Fruit fly (Drosophila melanogaster) whole organism, embryonic: Measurements from ENCODE around the gene Or94a.

Experiments
- CG1602 ChIP-seq: fragments of 200-800 bp; sonication (Bioruptor generic); optimal IDR thresholded peaks from 3 replicates; lab custom pipeline; 2016; ENCODE audit warnings: missing biosample characterization, missing genetic modification characterization
- CG2129 ChIP-seq: fragments of 200-800 bp; sonication (Bioruptor generic); IDR thresholded peaks from 2 replicates; pipeline ENCODE4 v1.3.6; 2022; ENCODE audit warnings: missing biosample characterization, missing genetic modification characterization; ENCODE audit not compliant: partially characterized antibody
- Ets97D ChIP-seq: fragments of 200-800 bp; sonication (Bioruptor generic); optimal IDR thresholded peaks from 3 replicates; lab custom pipeline; 2016; ENCODE audit warnings: missing biosample characterization, missing genetic modification characterization
- Hmr ChIP-seq: fragments of 200-800 bp; sonication (Bioruptor generic); optimal IDR thresholded peaks from 3 replicates; lab custom pipeline; 2017; ENCODE audit warnings: mild to moderate bottlenecking, missing biosample characterization, missing genetic modification reagents, missing genetic modification characterization
- NFAT ChIP-seq: fragments of 200-800 bp; sonication (Bioruptor generic); IDR thresholded peaks from 2 replicates; pipeline ENCODE4 v1.3.6; 2022; ENCODE audit warnings: missing biosample characterization, missing genetic modification characterization
- Six4 ChIP-seq: fragments of 200-800 bp; sonication (Bioruptor generic); optimal IDR thresholded peaks from 2 replicates; lab custom pipeline; 2016; ENCODE audit warnings: missing biosample characterization, missing genetic modification characterization
- hb ChIP-seq: fragments of 200-800 bp; sonication (Bioruptor generic); IDR thresholded peaks from 3 replicates; pipeline ENCODE4 v1.3.6; 2022; ENCODE audit warnings: missing biosample characterization, missing genetic modification characterization; ENCODE audit not compliant: partially characterized antibody

dm6 chr3R:23028506-23028905 is 41.4 kb downstream of the Or94a start:
- TF ChIP-seq Hmr = peak; percentile 54
- no peak for TF ChIP-seq hb
- TF ChIP-seq CG1602 (GFP tag; lab: Kevin White, UChicago) = peak; percentile 2
- peak; percentile 75 for TF ChIP-seq NFAT (GFP tag; lab: Robert Waterston, UW)
- no peak for TF ChIP-seq Ets97D
- TF ChIP-seq CG2129 = no peak
- TF ChIP-seq Six4 (GFP tag; lab: Kevin White, UChicago) = peak; percentile 29
